Fruit fly (Drosophila melanogaster): Measurements from ENCODE around the gene CG3939.

Gene CG3939

dm6 chrX:3193774-3194173 is 19.0 kb downstream of the CG3939 start (continued):
- TF ChIP-seq knrl (GFP tag; IDR thresholded peaks at IDR 0.05; ENCODE audit: partially characterized antibody) (no peak), sr (GFP tag; IDR thresholded peaks at IDR 0.05) (no peak), CG14050 (GFP tag; IDR thresholded peaks at IDR 0.05) (no peak; the same call in 2 of the 3 replicates), CG16813 (GFP tag; IDR thresholded peaks at IDR 0.05; ENCODE audit: partially characterized antibody) (no peak), CG7963 (GFP tag; IDR thresholded peaks at IDR 0.05; ENCODE audit: partially characterized antibody) (no peak), Gsc (GFP tag; IDR thresholded peaks at IDR 0.05) (no peak), ems (GFP tag; optimal IDR thresholded peaks at IDR 0.05) (no peak), CoRest (tag; optimal IDR thresholded peaks at IDR 0.05) (peak; percentile 6), vfl (GFP tag; optimal IDR thresholded peaks at IDR 0.05) (no peak), CG11456 (GFP tag; IDR thresholded peaks at IDR 0.05) (peak; percentile 52; the same call in 1 of the 3 replicates), wor (GFP tag; IDR thresholded peaks at IDR 0.05) (0 out of 2 replicates have a peak, but pooled peaks have one; percentile 16), sc (optimal IDR thresholded peaks at IDR 0.05) (no peak), sc (GFP tag; optimal IDR thresholded peaks at IDR 0.05) (no peak), Sox102F (GFP tag; optimal IDR thresholded peaks at IDR 0.05) (peak; percentile 42), PHDP (tag; optimal IDR thresholded peaks at IDR 0.05) (peak; percentile 32), stc (GFP tag; IDR thresholded peaks at IDR 0.05) (peak; percentile 39; the same call in 1 of the 2 replicates), Fer1 (GFP tag; optimal IDR thresholded peaks at IDR 0.05) (peak; percentile 50), CG4328 (GFP tag; optimal IDR thresholded peaks at IDR 0.05) (no peak), Trl (optimal IDR thresholded peaks at IDR 0.05) (no peak), Trl (GFP tag; optimal IDR thresholded peaks at IDR 0.05) (peak; percentile 25), chif (GFP tag; optimal IDR thresholded peaks at IDR 0.05) (no peak), H15 (GFP tag; IDR thresholded peaks at IDR 0.05) (no peak), Ets97D (GFP tag; optimal IDR thresholded peaks at IDR 0.05) (no peak), Hr51 (GFP tag; optimal IDR thresholded peaks at IDR 0.05) (peak in 1 of 2 experiments; percentile 51), aop (GFP tag; IDR thresholded peaks at IDR 0.05) (no peak), CG12071 (GFP tag; optimal IDR thresholded peaks at IDR 0.05) (peak; percentile 2), CG8944 (GFP tag; optimal IDR thresholded peaks at IDR 0.05) (no peak), CG33213 (GFP tag; optimal IDR thresholded peaks at IDR 0.05) (no peak), ash1 (GFP tag; optimal IDR thresholded peaks at IDR 0.05) (no peak), amos (GFP tag; IDR thresholded peaks at IDR 0.05; ENCODE audit: partially characterized antibody) (no peak), pan (optimal IDR thresholded peaks at IDR 0.05) (no peak), pan (GFP tag; optimal IDR thresholded peaks at IDR 0.05 in 1 of 2, IDR thresholded peaks at IDR 0.05 in 1 of 2) (peak in 1 of 2 experiments; percentile 27), CG11398 (GFP tag; optimal IDR thresholded peaks at IDR 0.05) (no peak), hbn (GFP tag; IDR thresholded peaks at IDR 0.05; ENCODE audit: partially characterized antibody) (no peak), eve (GFP tag; optimal IDR thresholded peaks at IDR 0.05) (peak in 1 of 2 experiments; percentile 57), CG18619 (GFP tag; optimal IDR thresholded peaks at IDR 0.05) (no peak), CG6765 (GFP tag; optimal IDR thresholded peaks at IDR 0.05) (no peak), CG17361 (GFP tag; IDR thresholded peaks at IDR 0.05) (0 out of 3 replicates have a peak, but pooled peaks have one; percentile 37), CG9817 (tag; optimal IDR thresholded peaks at IDR 0.05) (peak; percentile 20), sim (GFP tag; IDR thresholded peaks at IDR 0.05) (no peak), Mrtf (GFP tag; IDR thresholded peaks at IDR 0.05) (no peak), CkIIα-i1 (GFP tag; IDR thresholded peaks at IDR 0.05) (no peak), CG5180 (GFP tag; optimal IDR thresholded peaks at IDR 0.05) (no peak), H2.0 (GFP tag; IDR thresholded peaks at IDR 0.05) (peak; percentile 46; the same call in 1 of the 2 replicates), bsh (GFP tag; optimal IDR thresholded peaks at IDR 0.05) (peak in 1 of 2 experiments; percentile 30), CG2129 (GFP tag; IDR thresholded peaks at IDR 0.05; ENCODE audit: partially characterized antibody) (no peak), lilli (GFP tag; optimal IDR thresholded peaks at IDR 0.05) (peak; percentile 23), Awh (GFP tag; IDR thresholded peaks at IDR 0.05) (no peak), CG18262 (tag; optimal IDR thresholded peaks at IDR 0.05) (peak; percentile 10), CG15011 (GFP tag; optimal IDR thresholded peaks at IDR 0.05) (no peak), CG17328 (GFP tag; IDR thresholded peaks at IDR 0.05) (no peak)
